Worm (Caenorhabditis elegans): ENCODE measurements around the gene R04E5.8.

R04E5.8 gene

ce11 chrX:8838176-8838575 is 32.3 kb upstream of the R04E5.8 start (continued):
- TF ChIP-seq let-607 (tag; optimal IDR thresholded peaks at IDR 0.05) = no peak
- no peak for TF ChIP-seq somi-1 (GFP tag; optimal IDR thresholded peaks at IDR 0.05)
- TF ChIP-seq ztf-26 (tag; optimal IDR thresholded peaks at IDR 0.05) = no peak
- TF ChIP-seq madf-3 (GFP tag; IDR thresholded peaks at IDR 0.05) = 0 out of 2 replicates have a peak, but pooled peaks have one; percentile 46
- no peak for TF ChIP-seq athp-1 (tag; optimal IDR thresholded peaks at IDR 0.05)
- TF ChIP-seq B0019.2 (GFP tag; conservative IDR thresholded peaks at IDR 0.05) = no peak
- TF ChIP-seq Y53F4B.3 (GFP tag; IDR thresholded peaks at IDR 0.05) = no peak
- peak; percentile 55 for TF ChIP-seq ztf-18 (tag; optimal IDR thresholded peaks at IDR 0.05)
- peak; percentile 92 for TF ChIP-seq rpc-1 (optimal IDR thresholded peaks at IDR 0.05)
- peak; percentile 89 for TF ChIP-seq rpc-1 (tag; optimal IDR thresholded peaks at IDR 0.05)
- 0 out of 2 replicates have a peak, but pooled peaks have one; percentile 49 for TF ChIP-seq bed-1 (GFP tag; IDR thresholded peaks at IDR 0.05)
- TF ChIP-seq hsf-1 (GFP tag; IDR thresholded peaks at IDR 0.05) = no peak
- TF ChIP-seq mxl-1 (tag; optimal IDR thresholded peaks at IDR 0.05) = peak; percentile 26
- no peak for TF ChIP-seq lin-54 (GFP tag; optimal IDR thresholded peaks at IDR 0.05)
- no peak for TF ChIP-seq dpl-1 (GFP tag; optimal IDR thresholded peaks at IDR 0.05)
- no peak for TF ChIP-seq F22D6.2 (tag; optimal IDR thresholded peaks at IDR 0.05)
- TF ChIP-seq F57A8.1 (GFP tag; optimal IDR thresholded peaks at IDR 0.05) = no peak
- TF ChIP-seq ztf-6 (GFP tag; IDR thresholded peaks at IDR 0.05) = no peak
- TF ChIP-seq B0261.1 (tag; optimal IDR thresholded peaks at IDR 0.05) = peak; percentile 70
- TF ChIP-seq mel-28 (tag; optimal IDR thresholded peaks at IDR 0.05; ENCODE audit: borderline replicate concordance) = no peak
- TF ChIP-seq ceh-91 (GFP tag; IDR thresholded peaks at IDR 0.05) = 0 out of 2 replicates have a peak, but pooled peaks have one; percentile 10
- TF ChIP-seq snpc-1.3 (tag; optimal IDR thresholded peaks at IDR 0.05; ENCODE audit: insufficient read depth) = peak; percentile 30
- no peak for TF ChIP-seq hmg-20 (GFP tag; IDR thresholded peaks at IDR 0.05)
- TF ChIP-seq lin-35 (GFP tag; optimal IDR thresholded peaks at IDR 0.05) = no peak
- peak; percentile 23 to 65 for TF ChIP-seq rec-8 (tag; optimal IDR thresholded peaks at IDR 0.05)
- TF ChIP-seq aptf-2 (GFP tag; conservative IDR thresholded peaks at IDR 0.05) = no peak
- 0 out of 2 replicates have a peak, but pooled peaks have one; percentile 47 for TF ChIP-seq dox-1 (GFP tag; IDR thresholded peaks at IDR 0.05)
- no peak for TF ChIP-seq ceh-58 (GFP tag; IDR thresholded peaks at IDR 0.05)
- no peak for TF ChIP-seq chd-7 (tag; optimal IDR thresholded peaks at IDR 0.05)
- no peak for TF ChIP-seq ets-4 (GFP tag; optimal IDR thresholded peaks at IDR 0.05)
- no peak for TF ChIP-seq snpc-1.1 (tag; optimal IDR thresholded peaks at IDR 0.05; ENCODE audit: insufficient read depth)
- no peak for TF ChIP-seq zfh-2 (GFP tag; conservative IDR thresholded peaks at IDR 0.05)
- no peak for TF ChIP-seq unc-62 (GFP tag; optimal IDR thresholded peaks at IDR 0.05)
- TF ChIP-seq madf-8 (GFP tag; conservative IDR thresholded peaks at IDR 0.05) = no peak
- 0 out of 2 replicates have a peak, but pooled peaks have one; percentile 69 for TF ChIP-seq ztf-28 (GFP tag; IDR thresholded peaks at IDR 0.05)
- TF ChIP-seq mes-4 (tag; optimal IDR thresholded peaks at IDR 0.05) = no peak
- TF ChIP-seq hmg-1.2 (GFP tag; IDR thresholded peaks at IDR 0.05) = peak; percentile 58
- no peak for TF ChIP-seq F33H1.4 (GFP tag; IDR thresholded peaks at IDR 0.05)
- no peak for TF ChIP-seq ama-1 (optimal IDR thresholded peaks at IDR 0.05)
- peak; percentile 27 to 55 for TF ChIP-seq ama-1 (GFP tag; optimal IDR thresholded peaks at IDR 0.05)
- no peak for TF ChIP-seq snpc-3.4 (tag; optimal IDR thresholded peaks at IDR 0.05)
- peak; percentile 40 for TF ChIP-seq nhr-90 (tag; optimal IDR thresholded peaks at IDR 0.05)
- TF ChIP-seq lin-26 (GFP tag; IDR thresholded peaks at IDR 0.05) = peak; percentile 92
- 0 out of 2 replicates have a peak, but pooled peaks have one; percentile 65 for TF ChIP-seq ceh-40 (GFP tag; IDR thresholded peaks at IDR 0.05)
- TF ChIP-seq gei-17 (GFP tag; optimal IDR thresholded peaks at IDR 0.05) = no peak
- TF ChIP-seq cebp-1 (GFP tag; IDR thresholded peaks at IDR 0.05) = no peak
- peak; percentile 20 for TF ChIP-seq cebp-1 (tag; optimal IDR thresholded peaks at IDR 0.05)
- no peak for TF ChIP-seq C06A6.2 (GFP tag; conservative IDR thresholded peaks at IDR 0.05)
- TF ChIP-seq F10E7.11 (tag; optimal IDR thresholded peaks at IDR 0.05) = no peak

Measured in whole organism, young adult.